Fruit fly (Drosophila melanogaster): ENCODE results near the gene Dus4.

Gene Dus4

DNA sequence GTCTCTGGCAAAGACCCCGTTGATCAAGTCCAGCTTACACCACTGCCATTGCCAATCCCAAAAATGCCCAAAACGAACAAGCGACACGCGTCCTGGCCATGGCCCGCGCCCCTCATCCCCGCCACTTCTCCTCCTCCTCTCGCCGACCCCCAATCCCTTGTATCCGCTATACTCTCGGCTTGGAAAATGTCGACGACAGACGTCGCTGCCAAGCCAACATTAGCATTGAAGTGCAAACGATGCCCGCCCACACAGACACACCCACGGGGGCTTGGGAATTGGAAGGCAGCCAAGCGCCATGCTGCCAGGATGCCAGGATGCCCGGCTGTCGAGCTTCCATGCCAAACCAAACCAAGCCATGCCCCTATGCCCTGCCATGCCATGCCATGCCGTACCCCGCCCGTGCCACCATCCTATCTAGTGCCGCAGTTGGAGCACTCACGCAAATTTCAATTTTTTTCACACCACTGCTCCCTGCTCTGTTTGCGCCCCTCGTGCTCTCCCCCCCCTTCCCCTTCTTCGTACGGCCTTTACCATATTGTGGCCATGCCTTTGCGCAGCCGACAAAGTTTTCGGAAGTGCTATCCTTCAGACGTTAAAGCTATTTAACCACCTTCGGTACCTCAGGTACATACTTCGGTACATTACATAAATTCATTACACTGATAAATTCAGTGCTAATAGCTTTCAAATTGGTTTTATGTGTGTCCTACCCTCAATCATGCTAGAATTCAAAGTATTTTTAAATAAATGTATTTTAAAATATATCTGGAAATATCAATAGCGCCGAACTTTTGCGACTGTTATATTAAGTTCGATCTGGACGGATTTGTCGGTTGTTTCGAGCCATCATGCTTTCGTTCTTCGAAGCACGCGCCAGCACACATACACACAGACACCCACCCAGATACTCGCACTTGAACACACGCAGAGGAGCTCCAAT is 41.5 kb upstream of the Dus4 start (continued):
- TF ChIP-seq CG8478 (optimal IDR thresholded peaks at IDR 0.05) (no peak), CG6765 (GFP tag; optimal IDR thresholded peaks at IDR 0.05) (peak; percentile 23), CG31441 (GFP tag; IDR thresholded peaks at IDR 0.05) (peak; percentile 85), CG4424 (GFP tag; optimal IDR thresholded peaks at IDR 0.05) (peak; percentile 54), CHES-1-like (GFP tag; optimal IDR thresholded peaks at IDR 0.05) (peak; percentile 35), hbn (GFP tag; IDR thresholded peaks at IDR 0.05; ENCODE audit: partially characterized antibody) (no peak), ranshi (GFP tag; IDR thresholded peaks at IDR 0.05) (peak; percentile 52; the same call in 1 of the 2 replicates), zen2 (GFP tag; IDR thresholded peaks at IDR 0.05; ENCODE audit: partially characterized antibody) (no peak), CG10209 (GFP tag; optimal IDR thresholded peaks at IDR 0.05) (peak; percentile 81), Mad (GFP tag; optimal IDR thresholded peaks at IDR 0.05) (peak; percentile 25), Dp (GFP tag; optimal IDR thresholded peaks at IDR 0.05) (no peak), grn (GFP tag; optimal IDR thresholded peaks at IDR 0.05) (no peak), CrebB (tag; optimal IDR thresholded peaks at IDR 0.05) (peak; percentile 65), CG14441 (GFP tag; IDR thresholded peaks at IDR 0.05) (no peak), Oaz (GFP tag; IDR thresholded peaks at IDR 0.05) (no peak), Antp (GFP tag; optimal IDR thresholded peaks at IDR 0.05) (peak; percentile 42), mld (GFP tag; IDR thresholded peaks at IDR 0.05; ENCODE audit: partially characterized antibody) (no peak), kay (GFP tag; optimal IDR thresholded peaks at IDR 0.05) (peak; percentile 6), Dek (tag; optimal IDR thresholded peaks at IDR 0.05) (peak; percentile 78), CG10543 (GFP tag; optimal IDR thresholded peaks at IDR 0.05) (peak; percentile 96), CG10431 (GFP tag; optimal IDR thresholded peaks at IDR 0.05) (peak; percentile 67), crol (GFP tag; IDR thresholded peaks at IDR 0.05) (peak; percentile 91), wdn (GFP tag; IDR thresholded peaks at IDR 0.05) (peak; percentile 47; the same call in 1 of the 2 replicates), Atf6 (GFP tag; IDR thresholded peaks at IDR 0.05) (peak; percentile 72), sc (optimal IDR thresholded peaks at IDR 0.05) (no peak), sc (GFP tag; optimal IDR thresholded peaks at IDR 0.05) (peak; percentile 80), Hey (tag; optimal IDR thresholded peaks at IDR 0.05) (peak; percentile 89), Optix (GFP tag; IDR thresholded peaks at IDR 0.05) (no peak), schlank (tag; optimal IDR thresholded peaks at IDR 0.05) (peak; percentile 31), esg (GFP tag; conservative IDR thresholded peaks at IDR 0.05) (peak; percentile 74), oc (tag; optimal IDR thresholded peaks at IDR 0.05) (peak; percentile 52), CG8388 (GFP tag; optimal IDR thresholded peaks at IDR 0.05) (peak; percentile 77), ara (GFP tag; IDR thresholded peaks at IDR 0.05) (peak; percentile 49; the same call in 1 of the 2 replicates), B-H1 (GFP tag; IDR thresholded peaks at IDR 0.05) (no peak), CG6854 (GFP tag; optimal IDR thresholded peaks at IDR 0.05) (peak; percentile 73), Opbp (GFP tag; IDR thresholded peaks at IDR 0.05; ENCODE audit: partially characterized antibody) (no peak), CG34224 (GFP tag; IDR thresholded peaks at IDR 0.05; ENCODE audit: partially characterized antibody) (no peak), Awh (GFP tag; IDR thresholded peaks at IDR 0.05) (0 out of 2 replicates have a peak, but pooled peaks have one; percentile 34), CG4328 (GFP tag; optimal IDR thresholded peaks at IDR 0.05) (peak; percentile 55), jing (GFP tag; optimal IDR thresholded peaks at IDR 0.05) (peak; percentile 43), Drgx (GFP tag; IDR thresholded peaks at IDR 0.05) (no peak), chinmo (GFP tag; IDR thresholded peaks at IDR 0.05; ENCODE audit: partially characterized antibody) (0 out of 4 replicates have a peak, but pooled peaks have one; percentile 51), eyg (GFP tag; optimal IDR thresholded peaks at IDR 0.05) (no peak), kah (GFP tag; optimal IDR thresholded peaks at IDR 0.05) (peak; percentile 38), Hand (GFP tag; optimal IDR thresholded peaks at IDR 0.05) (peak; percentile 91), sisA (GFP tag; IDR thresholded peaks at IDR 0.05) (peak; percentile 49), HLH4C (GFP tag; IDR thresholded peaks at IDR 0.05; ENCODE audit: partially characterized antibody) (no peak), tap (tag; optimal IDR thresholded peaks at IDR 0.05) (peak; percentile 64)

Data from whole organism, embryonic.